Fruit fly (Drosophila melanogaster) ovary, adult (tissue): ENCODE measurements around the gene CHMP2B.

ENCODE experiments used
- CG17801 ChIP-seq: fragments of 200-800 bp; optimal IDR thresholded peaks from 2 replicates; lab custom pipeline; 2019; ENCODE audit warnings: missing biosample characterization, mild to moderate bottlenecking, missing genetic modification characterization, moderate library complexity; ENCODE audit not compliant: partially characterized antibody

The CHMP2B gene

DNA sequence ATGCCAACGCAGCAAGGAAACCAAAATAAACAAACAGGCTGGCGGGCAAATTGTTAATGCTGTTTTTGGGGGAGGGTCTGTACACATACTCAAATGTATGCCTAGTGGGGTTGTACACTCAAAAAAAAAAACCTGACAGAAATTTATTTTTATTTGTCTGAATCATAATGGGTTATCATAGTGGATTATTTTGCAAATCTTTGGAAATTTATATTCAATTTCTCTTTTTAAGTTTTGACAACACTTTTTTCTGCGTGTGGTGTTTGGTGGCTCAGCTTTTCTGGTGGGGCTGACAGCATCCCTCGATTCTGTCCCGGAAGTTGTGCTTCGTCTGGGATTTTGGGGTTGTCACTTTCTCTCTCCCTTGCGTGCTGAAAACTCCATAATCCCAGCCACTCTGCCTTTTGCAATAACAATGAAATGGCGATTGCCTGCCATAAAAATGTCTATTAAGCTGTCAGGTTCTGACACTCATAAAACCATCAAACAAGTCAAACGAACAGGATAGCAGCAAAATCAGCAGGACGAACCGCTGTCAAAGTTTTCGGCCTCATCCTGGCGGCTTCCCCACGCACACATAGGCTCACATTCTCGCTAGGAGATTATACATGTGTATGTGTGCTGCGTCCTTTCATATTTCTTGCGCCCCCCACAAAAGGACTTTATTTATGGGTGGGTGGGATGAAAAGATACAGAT lies 15.6 kb downstream of the CHMP2B start:
- TF ChIP-seq CG17801 = no peak

DNA sequence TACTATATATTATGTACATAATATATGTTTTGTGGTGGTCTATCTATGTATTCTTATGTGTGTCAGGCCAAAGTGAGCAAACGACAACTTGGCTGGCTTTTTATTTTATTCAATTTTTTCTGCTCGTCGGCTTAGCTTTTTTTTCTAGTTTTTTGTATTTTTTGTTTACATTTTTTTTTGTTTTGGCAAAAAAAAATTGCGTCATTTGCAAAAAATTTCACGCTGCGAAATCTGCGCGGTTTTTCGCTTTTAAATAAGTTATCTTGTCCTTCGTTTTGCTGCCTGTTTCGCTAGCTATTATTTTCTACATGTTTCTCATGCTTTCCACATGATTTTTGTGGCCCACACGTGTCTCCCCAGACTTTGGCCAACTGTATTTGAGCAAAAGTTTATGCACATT lies 33.1 kb downstream of the CHMP2B start:
- peak; percentile 65 for TF ChIP-seq CG17801

DNA sequence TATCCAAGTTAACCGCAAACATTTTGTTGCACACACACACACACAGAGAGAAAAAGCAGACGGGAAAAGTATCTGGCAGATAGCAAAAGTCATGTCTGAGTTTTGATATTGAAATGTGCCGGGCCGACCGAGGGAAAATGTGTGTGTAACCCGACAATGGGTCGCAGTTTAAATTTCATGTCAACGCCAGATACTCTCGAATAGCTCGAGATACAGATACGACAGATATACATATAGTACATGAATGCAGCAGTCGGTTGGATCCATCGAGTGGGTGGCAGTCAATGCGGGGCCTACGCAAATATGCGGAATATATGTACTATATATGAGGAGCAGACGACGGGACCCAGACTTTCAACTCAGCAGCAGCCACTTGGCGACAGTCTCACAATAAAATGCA lies 36.7 kb downstream of the CHMP2B start:
- TF ChIP-seq CG17801 = no peak

DNA sequence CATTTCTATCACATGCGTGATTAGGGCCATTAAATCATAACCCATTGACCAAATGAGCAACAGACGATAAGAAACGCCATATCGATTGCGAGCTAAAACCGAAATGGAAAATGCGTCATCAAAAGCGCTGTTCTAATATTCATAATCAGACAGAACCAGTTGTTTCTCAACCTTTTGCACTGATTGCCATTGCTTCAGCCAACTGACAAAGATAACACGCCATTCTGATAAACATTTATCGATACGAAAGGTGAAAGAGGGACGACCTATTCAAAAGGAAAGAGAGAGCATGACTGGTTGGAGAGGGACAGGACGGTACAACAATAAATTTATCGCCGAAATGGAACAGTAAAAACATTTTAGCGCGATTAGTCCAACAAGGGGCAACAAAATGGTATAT lies 37.4 kb downstream of the CHMP2B start:
- no peak for TF ChIP-seq CG17801

dm6 chr3L:5178903-5179302 lies 39.5 kb downstream of the CHMP2B start:
- TF ChIP-seq CG17801 = no peak

dm6 chr3L:5180179-5180578 lies 40.8 kb downstream of the CHMP2B start:
- peak; percentile 44 for TF ChIP-seq CG17801

DNA sequence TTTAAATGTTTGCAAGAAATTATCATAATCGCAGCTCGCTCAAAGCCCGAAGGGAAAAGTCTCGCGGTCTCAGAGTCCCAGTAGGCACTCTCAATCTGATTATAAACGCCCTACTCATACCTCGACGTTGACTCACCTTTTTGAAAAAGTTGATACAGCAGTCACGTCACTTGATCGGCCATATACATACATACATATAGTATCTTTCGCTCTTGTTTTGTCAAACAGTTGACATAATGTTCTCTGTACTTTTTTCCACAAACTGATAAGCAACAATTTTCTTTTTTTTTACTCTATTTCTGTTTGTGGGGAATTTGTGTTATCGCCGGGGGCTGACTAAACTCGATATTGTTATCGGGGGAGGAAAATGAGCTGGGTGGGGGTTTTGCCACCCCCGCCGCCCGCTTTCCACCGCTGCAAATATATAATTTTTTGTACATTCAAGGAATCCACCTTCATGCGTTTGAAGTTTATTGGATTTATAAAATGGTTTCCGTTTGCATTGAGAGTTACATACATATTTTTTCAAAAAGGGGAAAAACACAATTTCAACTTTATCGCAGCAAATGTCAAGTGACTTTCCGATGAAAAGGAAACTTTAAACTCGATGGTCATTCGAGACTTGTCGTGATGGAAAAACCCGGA lies 41.7 kb downstream of the CHMP2B start:
- TF ChIP-seq CG17801 = no peak

dm6 chr3L:5182255-5182993 lies 43.0 kb downstream of the CHMP2B start:
- TF ChIP-seq CG17801 = no peak

DNA sequence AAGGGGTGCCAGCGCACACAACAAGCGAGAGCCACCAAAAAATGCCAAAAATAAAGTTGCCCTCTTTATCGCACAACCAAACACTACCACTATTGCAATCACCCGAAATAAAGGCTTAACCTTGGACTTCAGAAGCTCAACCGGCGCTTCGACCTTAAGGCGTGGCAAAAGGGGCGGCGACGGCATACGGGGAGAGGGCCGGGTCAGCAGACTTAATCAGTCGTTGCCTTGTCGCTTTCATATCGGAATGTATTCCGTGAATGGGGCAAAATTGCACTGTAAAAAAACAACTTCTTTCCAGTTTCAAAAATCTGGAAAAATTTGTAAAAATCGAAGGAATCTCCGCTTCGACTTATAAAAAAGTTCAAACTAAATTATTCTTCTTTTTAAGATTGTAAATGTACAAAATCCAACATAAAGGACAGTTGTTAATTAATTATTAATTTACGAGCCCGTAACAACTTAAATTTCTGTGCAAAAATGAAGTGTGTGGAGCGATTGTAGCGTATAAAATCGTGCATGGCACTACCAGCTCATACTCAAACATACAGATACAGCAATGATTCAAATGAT lies 43.7 kb downstream of the CHMP2B start:
- TF ChIP-seq CG17801 = no peak

DNA sequence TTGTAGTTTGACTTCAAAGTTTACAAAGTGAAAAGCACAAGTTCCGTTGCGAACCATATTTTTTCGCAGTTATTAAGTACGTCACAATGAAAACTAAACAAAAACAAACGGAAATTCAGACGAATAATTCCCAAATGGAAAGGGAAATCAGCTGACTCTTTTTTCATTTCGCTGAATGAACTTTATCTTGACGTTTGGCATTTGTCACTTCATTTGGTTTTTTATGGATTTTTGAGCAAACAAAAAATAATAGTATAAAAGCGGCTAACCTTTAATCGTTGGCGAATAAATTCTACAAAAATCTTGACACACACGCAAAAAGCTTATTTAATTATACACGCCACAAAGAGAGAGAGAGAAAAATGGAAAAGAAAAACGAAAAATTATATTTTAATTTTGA lies 44.2 kb downstream of the CHMP2B start:
- no peak for TF ChIP-seq CG17801

dm6 chr3L:5184502-5184859 lies 45.1 kb downstream of the CHMP2B start:
- peak; percentile 16 for TF ChIP-seq CG17801

- peak; percentile 6 for TF ChIP-seq CG17801
Measured at dm6 chr3L:5184860-5185639, 45.6 kb downstream of the CHMP2B start.

dm6 chr3L:5186807-5187571 lies 47.6 kb downstream of the CHMP2B start:
- TF ChIP-seq CG17801 = peak; percentile 72

dm6 chr3L:5187572-5187934 lies 48.1 kb downstream of the CHMP2B start:
- peak; percentile 82 for TF ChIP-seq CG17801

DNA sequence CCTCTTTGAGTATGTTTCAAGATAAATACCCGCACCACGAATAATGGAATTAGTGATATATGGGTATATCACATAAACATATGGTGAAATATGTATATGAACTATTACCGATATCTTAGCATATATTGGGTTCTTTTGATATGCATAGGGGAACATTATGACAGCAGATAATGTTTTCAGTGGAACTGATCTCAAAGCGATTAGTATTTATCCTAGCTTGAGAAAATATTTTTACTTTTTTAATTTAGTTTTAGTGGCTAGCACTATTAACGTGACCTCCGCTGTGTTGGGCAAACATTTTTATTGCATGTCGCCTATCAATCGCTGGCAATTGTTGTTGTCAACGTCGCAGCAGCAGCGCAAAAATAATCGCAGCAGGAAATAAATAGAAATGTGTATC lies 49.0 kb downstream of the CHMP2B start:
- TF ChIP-seq CG17801 = peak; percentile 4
